Fruit fly (Drosophila melanogaster): ENCODE measurements around the gene CG18622.

DNA sequence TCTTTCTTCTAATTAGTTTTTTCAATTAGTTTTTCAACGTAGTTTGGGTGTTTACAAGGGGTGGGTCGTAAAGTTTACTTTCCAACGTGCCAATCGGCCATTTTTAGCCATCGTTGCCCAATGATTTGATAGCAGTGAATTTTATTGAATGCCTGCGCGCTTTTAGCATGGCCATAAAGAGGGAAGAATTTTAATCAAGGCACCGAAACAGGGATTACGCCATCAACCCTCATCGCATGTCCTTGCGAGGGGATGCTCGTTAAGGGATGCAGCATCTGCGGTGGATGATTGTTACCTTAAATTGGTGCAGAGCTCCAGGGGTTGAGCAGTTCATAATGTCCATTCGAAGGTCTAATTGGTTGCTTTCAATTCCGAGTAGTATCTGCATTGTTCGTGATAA is 4.5 kb downstream of the CG18622 start:
- TF ChIP-seq CG8478 (optimal IDR thresholded peaks at IDR 0.05), result no peak
- no peak for TF ChIP-seq CTCF (optimal IDR thresholded peaks at IDR 0.05)

All from S2 (cell line).